Worm (Caenorhabditis elegans) whole organism, late embryonic: Measurements from ENCODE around the gene nep-25.

Source experiments
- C08G9.2 ChIP-seq: sonication (generic microtip); optimal IDR thresholded peaks from 2 replicates; lab custom pipeline; 2016; ENCODE audit warnings: mild to moderate bottlenecking, missing genetic modification characterization, moderate library complexity, missing compliant biosample characterization
- elt-2 ChIP-seq: sonication (generic microtip); optimal IDR thresholded peaks from 2 replicates; lab custom pipeline; 2016; ENCODE audit warnings: missing genetic modification reagents, missing genetic modification characterization, missing compliant biosample characterization
- ets-4 ChIP-seq: sonication (generic microtip); optimal IDR thresholded peaks from 2 replicates; lab custom pipeline; 2016; ENCODE audit warnings: missing genetic modification characterization, missing compliant biosample characterization
- hlh-30 ChIP-seq: sonication (generic microtip); optimal IDR thresholded peaks from 2 replicates; lab custom pipeline; 2017; ENCODE audit warnings: antibody characterized with exemption, missing genetic modification characterization, missing compliant biosample characterization; ENCODE audit not compliant: insufficient read depth
- pha-4 ChIP-seq: fragments of 150-350 bp; optimal IDR thresholded peaks from 2 replicates; lab custom pipeline; 2018; ENCODE audit warnings: missing biosample characterization, missing genetic modification reagents, missing genetic modification characterization
- tbx-2 ChIP-seq: sonication (generic microtip); optimal IDR thresholded peaks from 2 replicates; lab custom pipeline; 2016; ENCODE audit warnings: missing genetic modification characterization, missing compliant biosample characterization
- unc-86 ChIP-seq: sonication (generic microtip); optimal IDR thresholded peaks from 2 replicates; lab custom pipeline; 2016; ENCODE audit warnings: missing genetic modification characterization, missing compliant biosample characterization

DNA sequence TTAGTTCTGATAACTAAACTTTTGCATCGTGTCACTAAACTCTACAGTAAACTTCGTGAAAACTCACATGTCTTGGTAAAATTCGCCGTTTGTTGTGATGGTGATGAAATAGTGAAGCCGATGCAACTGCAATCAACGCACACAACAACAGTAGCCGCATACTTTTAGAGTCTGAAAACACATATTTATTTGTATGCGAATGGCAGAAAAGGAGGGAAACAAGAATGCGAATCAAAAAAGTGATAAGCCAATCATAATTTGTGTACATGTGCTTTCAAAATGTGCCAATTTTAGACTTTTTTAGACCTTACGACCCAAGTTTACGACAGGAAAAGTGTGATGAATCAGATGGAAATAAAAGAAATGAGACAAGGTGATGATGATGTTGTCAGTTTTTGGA, 36.7 kb upstream of the nep-25 start, which contains the start of gene K05F1.10:
- TF ChIP-seq elt-2: no peak
- TF ChIP-seq C08G9.2 (tag; lab: Kevin White, UChicago): no peak
- TF ChIP-seq tbx-2 (tag; lab: Kevin White, UChicago): no peak
- no peak for TF ChIP-seq unc-86 (tag; lab: Kevin White, UChicago)
- no peak for TF ChIP-seq hlh-30 (tag; lab: Kevin White, UChicago)
- no peak for TF ChIP-seq pha-4 (tag; lab: Kevin White, UChicago)
- no peak for TF ChIP-seq ets-4 (tag; lab: Kevin White, UChicago)
